Worm (Caenorhabditis elegans): ENCODE data around the gene npr-24.

npr-24 gene

ce11 chrX:17456536-17457165 is 30.0 kb downstream of the npr-24 start, which contains the start of gene mlc-2:
Gene mlc-2, minus strand, starts transcription at chrX:17456586.
- peak; percentile 14 for TF ChIP-seq sma-9 (GFP tag; optimal IDR thresholded peaks at IDR 0.05)
- no peak for TF ChIP-seq sma-9 (tag; optimal IDR thresholded peaks at IDR 0.05)
- TF ChIP-seq ztf-4 (tag; optimal IDR thresholded peaks at IDR 0.05), result no peak
- peak; percentile 28 for TF ChIP-seq nhr-129 (tag; optimal IDR thresholded peaks at IDR 0.05)
- peak; percentile 84 for TF ChIP-seq F13H6.1 (tag; optimal IDR thresholded peaks at IDR 0.05)

ce11 chrX:17451410-17451809 is 35.2 kb downstream of the npr-24 start, which contains the start of gene C36E6.2:
Gene C36E6.2, plus strand, starts transcription at chrX:17451670.
- peak; percentile 75 for TF ChIP-seq sem-4 (tag; optimal IDR thresholded peaks at IDR 0.05)
- TF ChIP-seq blmp-1 (tag; optimal IDR thresholded peaks at IDR 0.05; ENCODE audit: insufficient read depth), result peak; percentile 49
- no peak for TF ChIP-seq nhr-10 (tag; optimal IDR thresholded peaks at IDR 0.05)
- peak; percentile 74 for TF ChIP-seq nhr-21 (tag; optimal IDR thresholded peaks at IDR 0.05)
- TF ChIP-seq lin-39 (tag; optimal IDR thresholded peaks at IDR 0.05), result no peak
- TF ChIP-seq ZK546.5 (tag; optimal IDR thresholded peaks at IDR 0.05), result no peak
- peak; percentile 92 for TF ChIP-seq nhr-129 (tag; optimal IDR thresholded peaks at IDR 0.05)
- TF ChIP-seq ceh-16 (tag; optimal IDR thresholded peaks at IDR 0.05), result no peak
- TF ChIP-seq zag-1 (tag; optimal IDR thresholded peaks at IDR 0.05), result no peak
- no peak for TF ChIP-seq nhr-77 (tag; optimal IDR thresholded peaks at IDR 0.05)
- TF ChIP-seq unc-55 (GFP tag; optimal IDR thresholded peaks at IDR 0.05), result peak; percentile 73
- peak; percentile 75 for TF ChIP-seq nhr-6 (tag; optimal IDR thresholded peaks at IDR 0.05)
- TF ChIP-seq C34F6.9 (tag; optimal IDR thresholded peaks at IDR 0.05), result peak; percentile 85
- TF ChIP-seq crh-2 (tag; optimal IDR thresholded peaks at IDR 0.05), result peak; percentile 89
- peak; percentile 54 for TF ChIP-seq lin-13 (GFP tag; optimal IDR thresholded peaks at IDR 0.05)
- no peak for TF ChIP-seq ztf-1 (GFP tag; conservative IDR thresholded peaks at IDR 0.05)
- no peak for TF ChIP-seq elt-1 (tag; optimal IDR thresholded peaks at IDR 0.05)
- TF ChIP-seq R02D3.7 (tag; optimal IDR thresholded peaks at IDR 0.05), result no peak
- TF ChIP-seq nhr-25 (tag; optimal IDR thresholded peaks at IDR 0.05), result peak; percentile 75
- no peak for TF ChIP-seq alr-1 (tag; optimal IDR thresholded peaks at IDR 0.05)
- TF ChIP-seq ama-1 (optimal IDR thresholded peaks at IDR 0.05), result no peak
- TF ChIP-seq egl-27 (tag; optimal IDR thresholded peaks at IDR 0.05), result peak; percentile 40
- TF ChIP-seq dmd-4 (tag; optimal IDR thresholded peaks at IDR 0.05), result no peak
- peak; percentile 83 for TF ChIP-seq sma-9 (GFP tag; optimal IDR thresholded peaks at IDR 0.05)
- no peak for TF ChIP-seq sma-9 (tag; optimal IDR thresholded peaks at IDR 0.05)
- TF ChIP-seq fos-1 (tag; optimal IDR thresholded peaks at IDR 0.05), result peak; percentile 58
- no peak for TF ChIP-seq unc-62 (GFP tag; optimal IDR thresholded peaks at IDR 0.05)
- TF ChIP-seq gmeb-1 (tag; optimal IDR thresholded peaks at IDR 0.05), result peak; percentile 58
- TF ChIP-seq nhr-237 (tag; optimal IDR thresholded peaks at IDR 0.05), result no peak
- no peak for TF ChIP-seq nhr-11 (tag; optimal IDR thresholded peaks at IDR 0.05)
- no peak for TF ChIP-seq ztf-11 (tag; optimal IDR thresholded peaks at IDR 0.05)
- peak; percentile 73 for TF ChIP-seq F13H6.1 (tag; optimal IDR thresholded peaks at IDR 0.05)
- peak; percentile 66 for TF ChIP-seq sma-3 (GFP tag; optimal IDR thresholded peaks at IDR 0.05)
- peak; percentile 16 for TF ChIP-seq skn-1 (tag; optimal IDR thresholded peaks at IDR 0.05)
- TF ChIP-seq mab-5 (tag; optimal IDR thresholded peaks at IDR 0.05), result peak; percentile 65
- peak; percentile 95 to 99 for TF ChIP-seq mdl-1 (tag; optimal IDR thresholded peaks at IDR 0.05)
- no peak for TF ChIP-seq ztf-4 (tag; optimal IDR thresholded peaks at IDR 0.05)
- no peak for TF ChIP-seq aly-2 (tag; optimal IDR thresholded peaks at IDR 0.05)
- peak; percentile 23 to 81 for TF ChIP-seq lsy-2 (tag; optimal IDR thresholded peaks at IDR 0.05)
- no peak for TF ChIP-seq lin-11 (tag; optimal IDR thresholded peaks at IDR 0.05)
- TF ChIP-seq elt-3 (tag; optimal IDR thresholded peaks at IDR 0.05), result no peak

ce11 chrX:17438386-17438785 is 48.2 kb downstream of the npr-24 start, which contains the start of gene C36E6.8:
Gene C36E6.8, plus strand, starts transcription at chrX:17438686.
- TF ChIP-seq nhr-77 (tag; optimal IDR thresholded peaks at IDR 0.05) (no peak), sma-9 (GFP tag; optimal IDR thresholded peaks at IDR 0.05) (no peak), sma-9 (tag; optimal IDR thresholded peaks at IDR 0.05) (no peak), crh-2 (tag; optimal IDR thresholded peaks at IDR 0.05) (no peak), nhr-237 (tag; optimal IDR thresholded peaks at IDR 0.05) (no peak), nhr-23 (tag; optimal IDR thresholded peaks at IDR 0.05) (no peak), sem-4 (tag; optimal IDR thresholded peaks at IDR 0.05) (no peak), lin-13 (GFP tag; optimal IDR thresholded peaks at IDR 0.05) (no peak), nhr-21 (tag; optimal IDR thresholded peaks at IDR 0.05) (no peak), lin-11 (tag; optimal IDR thresholded peaks at IDR 0.05) (no peak), nhr-25 (tag; optimal IDR thresholded peaks at IDR 0.05) (no peak), zag-1 (tag; optimal IDR thresholded peaks at IDR 0.05) (no peak), ceh-82 (tag; optimal IDR thresholded peaks at IDR 0.05) (no peak), mdl-1 (tag; optimal IDR thresholded peaks at IDR 0.05) (no peak), mab-5 (tag; optimal IDR thresholded peaks at IDR 0.05) (no peak), elt-3 (tag; optimal IDR thresholded peaks at IDR 0.05) (no peak), ztf-1 (GFP tag; conservative IDR thresholded peaks at IDR 0.05) (no peak), nhr-6 (tag; optimal IDR thresholded peaks at IDR 0.05) (no peak), F13H6.1 (tag; optimal IDR thresholded peaks at IDR 0.05) (no peak), mbf-1 (tag; optimal IDR thresholded peaks at IDR 0.05) (no peak)

All from whole organism, L2 larva.